Worm (Caenorhabditis elegans) whole organism, L3 larva: Measurements from ENCODE around the gene T12G3.4.

Experiments used
- ama-1 ChIP-seq: fragments of 150-350 bp; optimal IDR thresholded peaks from 2 replicates; lab custom pipeline; 2018
- ceh-82 ChIP-seq: fragments of 150-350 bp; optimal IDR thresholded peaks from 2 replicates; lab custom pipeline; 2014; ENCODE audit warnings: missing biosample characterization, missing genetic modification characterization
- ceh-9 ChIP-seq: sonication (generic microtip); optimal IDR thresholded peaks from 2 replicates; lab custom pipeline; 2018; ENCODE audit warnings: missing biosample characterization, missing genetic modification characterization
- elt-1 ChIP-seq: fragments of 150-350 bp; optimal IDR thresholded peaks from 2 replicates; lab custom pipeline; 2014; ENCODE audit warnings: missing biosample characterization, missing genetic modification characterization
- fkh-2 ChIP-seq: fragments of 150-350 bp; optimal IDR thresholded peaks from 2 replicates; lab custom pipeline; 2014; ENCODE audit warnings: missing biosample characterization, missing genetic modification reagents, missing genetic modification characterization
- lsy-12 ChIP-seq: sonication (generic microtip); optimal IDR thresholded peaks from 2 replicates; lab custom pipeline; 2016; ENCODE audit warnings: mild to moderate bottlenecking, missing genetic modification characterization, missing compliant biosample characterization
- skn-1 ChIP-seq: fragments of 150-350 bp; optimal IDR thresholded peaks from 2 replicates; lab custom pipeline; 2014; ENCODE audit warnings: missing biosample characterization, missing genetic modification characterization

DNA sequence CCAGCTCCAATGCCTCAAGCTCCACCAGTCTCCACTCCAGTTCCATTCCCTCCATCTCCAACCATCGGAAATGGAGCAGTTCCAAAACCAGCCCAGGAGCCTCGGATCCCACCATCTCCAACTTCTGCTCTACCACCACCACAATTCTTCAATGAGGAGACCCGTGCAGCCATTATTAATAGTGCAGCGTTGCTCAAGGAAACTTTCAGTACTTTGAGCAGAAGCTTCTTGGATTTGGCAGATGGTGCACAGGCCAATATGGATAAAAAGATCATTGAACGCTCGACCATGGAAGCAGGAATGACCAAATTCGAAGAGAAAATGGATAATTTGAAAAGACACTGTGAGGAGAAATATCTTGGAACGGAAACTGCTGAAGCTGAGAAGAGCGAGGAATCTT lies 12.6 kb upstream of the T12G3.4 start:
- TF ChIP-seq ceh-9 (no peak), fkh-2 (tag; lab: Kevin White, UChicago) (no peak), ceh-82 (tag; lab: Kevin White, UChicago) (no peak), lsy-12 (tag; lab: Kevin White, UChicago) (no peak), skn-1 (no peak), ama-1 (lab: Kevin White, UChicago) (no peak), elt-1 (tag; lab: Kevin White, UChicago) (no peak)
